Fruit fly (Drosophila melanogaster) whole organism, embryonic: ENCODE results near the gene CG12012.

Experiments used
- Atf-2 ChIP-seq: fragments of 200-800 bp; sonication (Bioruptor generic); optimal IDR thresholded peaks from 2 replicates; lab custom pipeline; 2016; ENCODE audit warnings: missing biosample characterization, missing genetic modification characterization
- Blimp-1 ChIP-seq: fragments of 200-800 bp; sonication (Bioruptor generic); optimal IDR thresholded peaks from 3 replicates; lab custom pipeline; 2018; ENCODE audit warnings: missing biosample characterization, missing genetic modification characterization, mild to moderate bottlenecking, moderate library complexity, missing genetic modification reagents
- BtbVII ChIP-seq: fragments of 200-800 bp; sonication (Bioruptor generic); optimal IDR thresholded peaks from 3 replicates; lab custom pipeline; 2017; ENCODE audit warnings: missing biosample characterization, mild to moderate bottlenecking, missing genetic modification characterization
- CG10565 ChIP-seq: fragments of 200-800 bp; sonication (Bioruptor generic); optimal IDR thresholded peaks from 3 replicates; lab custom pipeline; 2016; ENCODE audit warnings: missing biosample characterization, mild to moderate bottlenecking, missing genetic modification characterization
- CG11085 ChIP-seq: fragments of 200-800 bp; sonication (Bioruptor generic); IDR thresholded peaks from 2 replicates; pipeline ENCODE4 v1.3.6; 2022; ENCODE audit warnings: missing biosample characterization, missing genetic modification characterization
- CG11398 ChIP-seq: fragments of 200-800 bp; sonication (Bioruptor generic); optimal IDR thresholded peaks from 2 replicates; lab custom pipeline; 2016; ENCODE audit warnings: missing biosample characterization, missing genetic modification characterization
- CG13775 ChIP-seq: fragments of 200-800 bp; sonication (Bioruptor generic); optimal IDR thresholded peaks from 3 replicates; lab custom pipeline; 2017; ENCODE audit warnings: missing biosample characterization, mild to moderate bottlenecking, missing genetic modification characterization
- CG15011 ChIP-seq: fragments of 200-800 bp; sonication (Bioruptor generic); optimal IDR thresholded peaks from 3 replicates; lab custom pipeline; 2018; ENCODE audit warnings: missing biosample characterization, mild to moderate bottlenecking, missing genetic modification characterization
- CG30431 ChIP-seq: fragments of 200-800 bp; sonication (Bioruptor generic); optimal IDR thresholded peaks from 2 replicates; lab custom pipeline; 2017; ENCODE audit warnings: missing biosample characterization, missing genetic modification characterization
- CG42726 ChIP-seq: fragments of 200-800 bp; sonication (Bioruptor generic); IDR thresholded peaks from 2 replicates; pipeline ENCODE4 v1.3.6; 2022; ENCODE audit warnings: missing biosample characterization, missing genetic modification characterization; ENCODE audit not compliant: partially characterized antibody
- CG4360 ChIP-seq: fragments of 200-800 bp; sonication (Bioruptor generic); IDR thresholded peaks from 2 replicates; pipeline ENCODE4 v1.3.6; 2022; ENCODE audit warnings: missing biosample characterization, missing genetic modification characterization
- CG43689 ChIP-seq: fragments of 200-800 bp; sonication (Bioruptor generic); IDR thresholded peaks from 2 replicates; pipeline ENCODE4 v1.3.6; 2022; ENCODE audit warnings: missing biosample characterization, missing genetic modification characterization
- CG5245 ChIP-seq: fragments of 200-800 bp; sonication (Bioruptor generic); optimal IDR thresholded peaks from 3 replicates; lab custom pipeline; 2016; ENCODE audit warnings: missing biosample characterization, missing genetic modification characterization
- CG6654 ChIP-seq: fragments of 200-800 bp; sonication (Bioruptor generic); optimal IDR thresholded peaks from 2 replicates; lab custom pipeline; 2017; ENCODE audit warnings: missing biosample characterization, mild to moderate bottlenecking, missing genetic modification characterization
- CG7556 ChIP-seq: fragments of 200-800 bp; sonication (Bioruptor generic); optimal IDR thresholded peaks from 2 replicates; lab custom pipeline; 2017; ENCODE audit warnings: missing biosample characterization, mild to moderate bottlenecking, missing genetic modification characterization
- CG8281 ChIP-seq: fragments of 200-800 bp; sonication (Bioruptor generic); optimal IDR thresholded peaks from 2 replicates; lab custom pipeline; 2018; ENCODE audit warnings: missing biosample characterization, mild to moderate bottlenecking, missing genetic modification characterization, moderate library complexity
- CG8359 ChIP-seq: fragments of 200-800 bp; sonication (Bioruptor generic); optimal IDR thresholded peaks from 2 replicates; lab custom pipeline; 2017; ENCODE audit warnings: missing biosample characterization, mild to moderate bottlenecking, missing genetic modification characterization, borderline replicate concordance
- CG9437 ChIP-seq: fragments of 200-800 bp; sonication (Bioruptor generic); optimal IDR thresholded peaks from 2 replicates; lab custom pipeline; 2018; ENCODE audit warnings: missing biosample characterization, mild to moderate bottlenecking, missing genetic modification characterization
- CG9727 ChIP-seq: fragments of 200-800 bp; sonication (Bioruptor generic); optimal IDR thresholded peaks from 3 replicates; lab custom pipeline; 2017; ENCODE audit warnings: missing biosample characterization, mild to moderate bottlenecking, missing genetic modification characterization
- Dip2 ChIP-seq: fragments of 200-800 bp; sonication (Bioruptor generic); IDR thresholded peaks from 2 replicates; pipeline ENCODE4 v1.3.6; 2022; ENCODE audit warnings: missing biosample characterization, missing genetic modification characterization
- Doc3 ChIP-seq: fragments of 200-800 bp; sonication (Bioruptor generic); IDR thresholded peaks from 3 replicates; pipeline ENCODE4 v1.3.6; 2022; ENCODE audit warnings: missing biosample characterization, missing genetic modification characterization; ENCODE audit not compliant: partially characterized antibody
- Gsc ChIP-seq: fragments of 200-800 bp; sonication (Bioruptor generic); IDR thresholded peaks from 2 replicates; pipeline ENCODE4 v1.3.6; 2022; ENCODE audit warnings: missing biosample characterization, missing genetic modification characterization
- Hey ChIP-seq: fragments of 200-800 bp; sonication (Bioruptor generic); optimal IDR thresholded peaks from 3 replicates; lab custom pipeline; 2018; ENCODE audit warnings: missing biosample characterization, mild to moderate bottlenecking, missing genetic modification characterization
- Hmx ChIP-seq: fragments of 200-800 bp; sonication (Bioruptor generic); optimal IDR thresholded peaks from 2 replicates; lab custom pipeline; 2016; ENCODE audit warnings: missing biosample characterization, missing genetic modification characterization
- Lim3 ChIP-seq: fragments of 200-800 bp; sonication (Bioruptor generic); IDR thresholded peaks from 2 replicates; pipeline ENCODE4 v1.3.6; 2022; ENCODE audit warnings: missing biosample characterization, missing genetic modification characterization
- Max ChIP-seq: fragments of 200-800 bp; sonication (Bioruptor generic); optimal IDR thresholded peaks from 2 replicates; lab custom pipeline; 2016; ENCODE audit warnings: missing biosample characterization, mild to moderate bottlenecking, missing genetic modification characterization
- Myb ChIP-seq: fragments of 200-800 bp; sonication (Bioruptor generic); optimal IDR thresholded peaks from 2 replicates; lab custom pipeline; 2016; ENCODE audit warnings: missing biosample characterization, missing genetic modification characterization
- Nf-YB ChIP-seq: fragments of 200-800 bp; sonication (Bioruptor generic); optimal IDR thresholded peaks from 3 replicates; lab custom pipeline; 2019; ENCODE audit warnings: missing biosample characterization, mild to moderate bottlenecking, missing genetic modification characterization, moderate library complexity
- Oaz ChIP-seq: fragments of 200-800 bp; sonication (Bioruptor generic); IDR thresholded peaks from 2 replicates; pipeline ENCODE4 v1.3.6; 2022; ENCODE audit warnings: missing biosample characterization, missing genetic modification characterization
- Sox100B ChIP-seq: fragments of 200-800 bp; sonication (Bioruptor generic); optimal IDR thresholded peaks from 3 replicates; lab custom pipeline; 2018; ENCODE audit warnings: missing biosample characterization, mild to moderate bottlenecking, missing genetic modification characterization
- Ssrp ChIP-seq: fragments of 200-800 bp; sonication (Bioruptor generic); optimal IDR thresholded peaks from 2 replicates; lab custom pipeline; 2018; ENCODE audit warnings: missing biosample characterization, mild to moderate bottlenecking, missing genetic modification characterization, moderate library complexity
- abd-A ChIP-seq: fragments of 200-800 bp; sonication (Bioruptor generic); optimal IDR thresholded peaks from 3 replicates; lab custom pipeline; 2019; ENCODE audit warnings: missing biosample characterization, mild to moderate bottlenecking, missing genetic modification characterization, moderate library complexity
- bcd ChIP-seq: fragments of 200-800 bp; sonication (Bioruptor generic); optimal IDR thresholded peaks from 2 replicates; lab custom pipeline; 2017; ENCODE audit warnings: missing biosample characterization, mild to moderate bottlenecking, missing genetic modification characterization
- chn ChIP-seq: fragments of 200-800 bp; sonication (Bioruptor generic); optimal IDR thresholded peaks from 2 replicates; lab custom pipeline; 2016; ENCODE audit warnings: missing biosample characterization, missing genetic modification characterization
- dan ChIP-seq: fragments of 200-800 bp; sonication (Bioruptor generic); IDR thresholded peaks from 2 replicates; pipeline ENCODE4 v1.3.6; 2022; ENCODE audit warnings: missing biosample characterization, missing genetic modification characterization
- dpn ChIP-seq, 2 experiments: fragments of 200-800 bp; sonication (Bioruptor generic); optimal IDR thresholded peaks; 3 replicates each; lab custom pipeline; 2016; ENCODE audit warnings: missing biosample characterization in 2 of 2, missing genetic modification characterization in 2 of 2
- fu2 ChIP-seq: fragments of 200-800 bp; sonication (Bioruptor generic); optimal IDR thresholded peaks from 2 replicates; lab custom pipeline; 2016; ENCODE audit warnings: missing biosample characterization, missing genetic modification characterization
- lbe ChIP-seq: fragments of 200-800 bp; sonication (Bioruptor generic); optimal IDR thresholded peaks from 2 replicates; lab custom pipeline; 2016; ENCODE audit warnings: missing biosample characterization, mild to moderate bottlenecking, missing genetic modification characterization
- nmo ChIP-seq: fragments of 200-800 bp; sonication (Bioruptor generic); optimal IDR thresholded peaks from 2 replicates; lab custom pipeline; 2018; ENCODE audit warnings: missing biosample characterization, mild to moderate bottlenecking, missing genetic modification characterization, moderate library complexity
- pan ChIP-seq, 4 experiments: fragments of >200 bp in 3 of 4; fragments of 200-800 bp in 1 of 4; sonication (Bioruptor generic) in 1 of 4; optimal IDR thresholded peaks in 3 of 4; IDR thresholded peaks in 1 of 4; 2 replicates each; pipeline versions ENCODE4 v1.3.6 to Lab custom; 2017 to 2022; ENCODE audit warnings: missing biosample characterization in 2 of 4, missing genetic modification characterization in 2 of 4, mixed read lengths in 1 of 4
- rib ChIP-seq: fragments of 200-800 bp; sonication (Bioruptor generic); IDR thresholded peaks from 2 replicates; pipeline ENCODE4 v1.3.6; 2022; ENCODE audit warnings: missing biosample characterization, missing genetic modification characterization
- row ChIP-seq: fragments of 200-800 bp; sonication (Bioruptor generic); IDR thresholded peaks from 3 replicates; pipeline ENCODE4 v1.3.6; 2022; ENCODE audit warnings: missing biosample characterization, missing genetic modification characterization
- shn ChIP-seq: fragments of 200-800 bp; sonication (Bioruptor generic); optimal IDR thresholded peaks from 3 replicates; lab custom pipeline; 2016; ENCODE audit warnings: missing biosample characterization, missing genetic modification characterization
- sqz ChIP-seq: fragments of 200-800 bp; sonication (Bioruptor generic); optimal IDR thresholded peaks from 3 replicates; lab custom pipeline; 2018; ENCODE audit warnings: missing biosample characterization, mild to moderate bottlenecking, missing genetic modification characterization
- ttk ChIP-seq: fragments of 200-800 bp; sonication (Bioruptor generic); IDR thresholded peaks from 2 replicates; pipeline ENCODE4 v2.1.2; 2022; ENCODE audit warnings: missing biosample characterization, missing genetic modification characterization
- unc-4 ChIP-seq: fragments of 200-800 bp; sonication (Bioruptor generic); IDR thresholded peaks from 2 replicates; pipeline ENCODE4 v1.3.6; 2022; ENCODE audit warnings: missing biosample characterization, missing genetic modification characterization; ENCODE audit not compliant: partially characterized antibody
- yki ChIP-seq: fragments of >200 bp; optimal IDR thresholded peaks from 3 replicates; lab custom pipeline; 2018
- z ChIP-seq: fragments of 200-800 bp; sonication (Bioruptor generic); IDR thresholded peaks from 3 replicates; pipeline ENCODE4 v1.3.6; 2022; ENCODE audit warnings: missing biosample characterization, missing genetic modification characterization
- zfh1 ChIP-seq: fragments of 200-800 bp; sonication (Bioruptor generic); IDR thresholded peaks from 3 replicates; pipeline ENCODE4 v1.3.6; 2022; ENCODE audit warnings: missing biosample characterization, missing genetic modification characterization

CG12012 gene

dm6 chr3L:3380225-3381043 is 3.9 kb downstream of the CG12012 start (continued):
- no peak for TF ChIP-seq Hmx
- TF ChIP-seq CG30431 (GFP tag; lab: Kevin White, UChicago): no peak
- TF ChIP-seq yki (lab: Kevin White, UChicago): no peak
- TF ChIP-seq Atf-2 (GFP tag; lab: Kevin White, UChicago): no peak
- TF ChIP-seq Gsc (GFP tag; lab: Robert Waterston, UW): no peak
- 0 out of 3 replicates have a peak, but pooled peaks have one; percentile 23 for TF ChIP-seq z (GFP tag; lab: Robert Waterston, UW)
- no peak for TF ChIP-seq lbe (GFP tag; lab: Kevin White, UChicago)
- TF ChIP-seq CG9727 (GFP tag; lab: Kevin White, UChicago): peak; percentile 60
- TF ChIP-seq row (GFP tag; lab: Robert Waterston, UW): peak; percentile 60
- no peak for TF ChIP-seq CG4360 (GFP tag; lab: Robert Waterston, UW)
- no peak for TF ChIP-seq CG8359 (GFP tag; lab: Kevin White, UChicago)
- TF ChIP-seq Lim3 (GFP tag; lab: Robert Waterston, UW): 0 out of 2 replicates have a peak, but pooled peaks have one; percentile 24
- no peak for TF ChIP-seq CG43689 (GFP tag; lab: Robert Waterston, UW)
- TF ChIP-seq Doc3: no peak
- TF ChIP-seq CG11398: no peak
- no peak for TF ChIP-seq shn (GFP tag; lab: Kevin White, UChicago)
- no peak for TF ChIP-seq BtbVII (GFP tag; lab: Kevin White, UChicago)
- peak; percentile 50 for TF ChIP-seq ttk
- TF ChIP-seq abd-A: no peak
- TF ChIP-seq CG13775: no peak
- TF ChIP-seq CG42726 (GFP tag; lab: Robert Waterston, UW): no peak
- TF ChIP-seq Max: no peak
- peak; percentile 1 for TF ChIP-seq CG5245
- TF ChIP-seq pan (optimal IDR thresholded peaks at IDR 0.05; lab: Kevin White, UChicago): no peak
- peak; percentile 39 to 40 for TF ChIP-seq pan (GFP tag; optimal IDR thresholded peaks at IDR 0.05 in 1 of 2, IDR thresholded peaks at IDR 0.05 in 1 of 2)
- TF ChIP-seq Sox100B (GFP tag; lab: Kevin White, UChicago): peak; percentile 70
- no peak for TF ChIP-seq Oaz (GFP tag; lab: Robert Waterston, UW)
- peak; percentile 86 for TF ChIP-seq Blimp-1 (GFP tag; lab: Kevin White, UChicago)
- TF ChIP-seq CG10565 (GFP tag; lab: Kevin White, UChicago): no peak
- peak in 1 of 2 experiments; percentile 47 for TF ChIP-seq dpn (GFP tag; optimal IDR thresholded peaks at IDR 0.05; lab: Kevin White, UChicago)
- TF ChIP-seq zfh1 (GFP tag; lab: Robert Waterston, UW): peak; percentile 57; the same call in 2 of the 3 replicates
- TF ChIP-seq sqz (GFP tag; lab: Kevin White, UChicago): no peak
- no peak for TF ChIP-seq Myb (GFP tag; lab: Kevin White, UChicago)
- TF ChIP-seq dan (GFP tag; lab: Robert Waterston, UW): no peak
- TF ChIP-seq Dip2: no peak
- TF ChIP-seq Hey (tag; lab: Kevin White, UChicago): no peak
- TF ChIP-seq rib (GFP tag; lab: Robert Waterston, UW): no peak; the same call in 1 of the 2 replicates
- TF ChIP-seq CG7556 (GFP tag; lab: Kevin White, UChicago): peak; percentile 16
- TF ChIP-seq CG9437 (GFP tag; lab: Kevin White, UChicago): peak; percentile 3
- no peak for TF ChIP-seq fu2
- peak; percentile 61 for TF ChIP-seq Ssrp (tag; lab: Kevin White, UChicago)
- TF ChIP-seq CG6654: no peak
- TF ChIP-seq CG11085: no peak
- peak; percentile 4 for TF ChIP-seq Nf-YB
- peak; percentile 6 for TF ChIP-seq chn (GFP tag; lab: Kevin White, UChicago)
- TF ChIP-seq nmo (GFP tag; lab: Kevin White, UChicago): peak; percentile 60
- TF ChIP-seq unc-4: no peak
- TF ChIP-seq CG15011 (GFP tag; lab: Kevin White, UChicago): no peak
- TF ChIP-seq bcd: peak; percentile 34
- peak; percentile 17 for TF ChIP-seq CG8281 (tag; lab: Kevin White, UChicago)
